Fruit fly (Drosophila melanogaster) whole organism, embryonic: ENCODE results near the gene Cht5.

ENCODE experiments used
- Atf6 ChIP-seq: fragments of 200-800 bp; sonication (Bioruptor generic); IDR thresholded peaks from 2 replicates; pipeline ENCODE4 v1.3.6; 2022; ENCODE audit warnings: missing biosample characterization, missing genetic modification characterization
- CG10321 ChIP-seq: fragments of 200-800 bp; sonication (Bioruptor generic); IDR thresholded peaks from 2 replicates; pipeline ENCODE4 v1.3.6; 2022; ENCODE audit warnings: missing biosample characterization, missing genetic modification characterization
- CG10462 ChIP-seq: fragments of 200-800 bp; sonication (Bioruptor generic); optimal IDR thresholded peaks from 2 replicates; lab custom pipeline; 2016; ENCODE audit warnings: missing biosample characterization, missing genetic modification characterization
- CG13287 ChIP-seq: fragments of 200-800 bp; sonication (Bioruptor generic); IDR thresholded peaks from 2 replicates; pipeline ENCODE4 v1.3.6; 2022; ENCODE audit warnings: missing biosample characterization, missing genetic modification characterization; ENCODE audit not compliant: partially characterized antibody
- CG13775 ChIP-seq: fragments of 200-800 bp; sonication (Bioruptor generic); optimal IDR thresholded peaks from 3 replicates; lab custom pipeline; 2017; ENCODE audit warnings: missing biosample characterization, mild to moderate bottlenecking, missing genetic modification characterization
- CG14860 ChIP-seq: fragments of 200-800 bp; sonication (Bioruptor generic); IDR thresholded peaks from 3 replicates; pipeline ENCODE4 v1.3.6; 2022; ENCODE audit warnings: missing biosample characterization, missing genetic modification characterization; ENCODE audit not compliant: partially characterized antibody
- CG17829 ChIP-seq: fragments of 200-800 bp; optimal IDR thresholded peaks from 2 replicates; lab custom pipeline; 2019; ENCODE audit warnings: missing biosample characterization, mild to moderate bottlenecking, missing genetic modification characterization, moderate library complexity
- CG18011 ChIP-seq: fragments of 200-800 bp; sonication (Bioruptor generic); optimal IDR thresholded peaks from 2 replicates; lab custom pipeline; 2017; ENCODE audit warnings: missing biosample characterization, missing genetic modification characterization, mild to moderate bottlenecking, moderate library complexity, missing genotype
- CG18619 ChIP-seq: fragments of 200-800 bp; sonication (Bioruptor generic); optimal IDR thresholded peaks from 3 replicates; lab custom pipeline; 2017; ENCODE audit warnings: missing biosample characterization, mild to moderate bottlenecking, missing genetic modification characterization
- CG2120 ChIP-seq: fragments of 200-800 bp; sonication (Bioruptor generic); optimal IDR thresholded peaks from 3 replicates; lab custom pipeline; 2016; ENCODE audit warnings: missing biosample characterization, missing genetic modification characterization
- CG30020 ChIP-seq: fragments of 200-800 bp; optimal IDR thresholded peaks from 2 replicates; lab custom pipeline; 2019; ENCODE audit warnings: missing biosample characterization, mild to moderate bottlenecking, missing genetic modification characterization, moderate library complexity
- CG31388 ChIP-seq: fragments of 200-800 bp; sonication (Bioruptor generic); optimal IDR thresholded peaks from 2 replicates; lab custom pipeline; 2016; ENCODE audit warnings: missing biosample characterization, missing genetic modification characterization
- CG34224 ChIP-seq: fragments of 200-800 bp; sonication (Bioruptor generic); IDR thresholded peaks from 3 replicates; pipeline ENCODE4 v1.3.6; 2022; ENCODE audit warnings: missing biosample characterization, missing genetic modification characterization; ENCODE audit not compliant: partially characterized antibody
- CG3838 ChIP-seq: fragments of 200-800 bp; sonication (Bioruptor generic); optimal IDR thresholded peaks from 3 replicates; lab custom pipeline; 2016; ENCODE audit warnings: missing biosample characterization, missing genetic modification characterization
- CG4820 ChIP-seq: fragments of 200-800 bp; sonication (Bioruptor generic); optimal IDR thresholded peaks from 3 replicates; lab custom pipeline; 2016; ENCODE audit warnings: missing biosample characterization, missing genetic modification characterization
- CG4854 ChIP-seq: fragments of 200-800 bp; sonication (Bioruptor generic); optimal IDR thresholded peaks from 2 replicates; lab custom pipeline; 2016; ENCODE audit warnings: missing biosample characterization, missing genetic modification characterization, inconsistent platforms
- CG6254 ChIP-seq: fragments of 200-800 bp; sonication (Bioruptor generic); optimal IDR thresholded peaks from 3 replicates; lab custom pipeline; 2017; ENCODE audit warnings: mild to moderate bottlenecking, missing biosample characterization, missing genetic modification reagents, missing genetic modification characterization
- CG6683 ChIP-seq: fragments of 200-800 bp; sonication (Bioruptor generic); optimal IDR thresholded peaks from 2 replicates; lab custom pipeline; 2017; ENCODE audit warnings: missing biosample characterization, mild to moderate bottlenecking, missing genetic modification characterization, missing genetic modification reagents
- Camta ChIP-seq: fragments of 200-800 bp; sonication (Bioruptor generic); optimal IDR thresholded peaks from 2 replicates; lab custom pipeline; 2016; ENCODE audit warnings: missing biosample characterization, missing genetic modification characterization
- D19B ChIP-seq: fragments of 200-800 bp; sonication (Bioruptor generic); optimal IDR thresholded peaks from 2 replicates; lab custom pipeline; 2017; ENCODE audit warnings: missing biosample characterization, mild to moderate bottlenecking, missing genetic modification characterization
- Dip2 ChIP-seq: fragments of 200-800 bp; sonication (Bioruptor generic); IDR thresholded peaks from 2 replicates; pipeline ENCODE4 v1.3.6; 2022; ENCODE audit warnings: missing biosample characterization, missing genetic modification characterization
- Dp ChIP-seq: fragments of 200-800 bp; sonication (Bioruptor generic); optimal IDR thresholded peaks from 2 replicates; lab custom pipeline; 2018; ENCODE audit warnings: missing biosample characterization, mild to moderate bottlenecking, missing genetic modification characterization, moderate library complexity
- Hr78 ChIP-seq, 2 experiments: fragments of 200-800 bp in 1 of 2; fragments of >200 bp in 1 of 2; sonication (Bioruptor generic) in 1 of 2; optimal IDR thresholded peaks; 2 replicates each; lab custom pipeline; 2017 to 2019; ENCODE audit warnings: missing biosample characterization in 2 of 2, missing genetic modification characterization in 2 of 2, mild to moderate bottlenecking in 1 of 2, moderate library complexity in 1 of 2
- MBD-R2 ChIP-seq: fragments of 200-800 bp; sonication (Bioruptor generic); IDR thresholded peaks from 2 replicates; pipeline ENCODE4 v1.3.6; 2022; ENCODE audit warnings: missing biosample characterization, missing genetic modification characterization
- MESR4 ChIP-seq: fragments of 200-800 bp; sonication (Bioruptor generic); optimal IDR thresholded peaks from 2 replicates; lab custom pipeline; 2018; ENCODE audit warnings: missing biosample characterization, mild to moderate bottlenecking, missing genetic modification characterization, moderate library complexity
- Max ChIP-seq: fragments of 200-800 bp; sonication (Bioruptor generic); optimal IDR thresholded peaks from 2 replicates; lab custom pipeline; 2016; ENCODE audit warnings: missing biosample characterization, mild to moderate bottlenecking, missing genetic modification characterization
- Med ChIP-seq: fragments of 200-800 bp; sonication (Bioruptor generic); peaks from one replicate; lab custom pipeline; 2016; ENCODE audit warnings: missing biosample characterization, missing genetic modification characterization, mild to moderate bottlenecking, inconsistent platforms, moderate library complexity
- Rx ChIP-seq: fragments of 200-800 bp; sonication (Bioruptor generic); IDR thresholded peaks from 2 replicates; pipeline ENCODE4 v1.3.6; 2022; ENCODE audit warnings: missing biosample characterization, missing genetic modification characterization
- Side ChIP-seq: fragments of 200-800 bp; sonication (Bioruptor generic); optimal IDR thresholded peaks from 2 replicates; lab custom pipeline; 2016; ENCODE audit warnings: missing biosample characterization, missing genetic modification characterization
- Sin3A ChIP-seq: fragments of >200 bp; optimal IDR thresholded peaks from 2 replicates; lab custom pipeline; 2018
- Six4 ChIP-seq: fragments of 200-800 bp; sonication (Bioruptor generic); optimal IDR thresholded peaks from 2 replicates; lab custom pipeline; 2016; ENCODE audit warnings: missing biosample characterization, missing genetic modification characterization
- Sox102F ChIP-seq: fragments of 200-800 bp; sonication (Bioruptor generic); optimal IDR thresholded peaks from 2 replicates; lab custom pipeline; 2018; ENCODE audit warnings: missing biosample characterization, mild to moderate bottlenecking, missing genetic modification characterization, moderate library complexity
- Xbp1 ChIP-seq: fragments of 200-800 bp; sonication (Bioruptor generic); optimal IDR thresholded peaks from 3 replicates; lab custom pipeline; 2016; ENCODE audit warnings: missing biosample characterization, mild to moderate bottlenecking, missing genetic modification characterization
- Xrp1 ChIP-seq: fragments of 200-800 bp; sonication (Bioruptor generic); IDR thresholded peaks from 2 replicates; pipeline ENCODE4 v1.3.6; 2022; ENCODE audit warnings: missing biosample characterization, missing genetic modification characterization
- YL-1 ChIP-seq: fragments of 200-800 bp; sonication (Bioruptor generic); optimal IDR thresholded peaks from 3 replicates; lab custom pipeline; 2017; ENCODE audit warnings: missing biosample characterization, mild to moderate bottlenecking, missing genetic modification characterization
- cg ChIP-seq: fragments of 200-800 bp; sonication (Bioruptor generic); optimal IDR thresholded peaks from 3 replicates; lab custom pipeline; 2019; ENCODE audit warnings: missing biosample characterization, mild to moderate bottlenecking, missing genetic modification characterization, moderate library complexity
- crp ChIP-seq, 2 experiments: fragments of 200-800 bp; sonication (Bioruptor generic); optimal IDR thresholded peaks; 2 replicates in 1 of 2; 3 replicates in 1 of 2; lab custom pipeline; 2017; ENCODE audit warnings: missing biosample characterization in 2 of 2, missing genetic modification characterization in 2 of 2, mild to moderate bottlenecking in 1 of 2, moderate library complexity in 1 of 2
- danr ChIP-seq: fragments of 200-800 bp; sonication (Bioruptor generic); IDR thresholded peaks from 2 replicates; pipeline ENCODE4 v1.3.6; 2022; ENCODE audit warnings: missing biosample characterization, missing genetic modification characterization
- dm ChIP-seq: fragments of 200-800 bp; sonication (Bioruptor generic); optimal IDR thresholded peaks from 3 replicates; lab custom pipeline; 2016; ENCODE audit warnings: missing biosample characterization, missing genetic modification characterization
- ems ChIP-seq: fragments of 200-800 bp; sonication (Bioruptor generic); optimal IDR thresholded peaks from 3 replicates; lab custom pipeline; 2016; ENCODE audit warnings: missing biosample characterization, missing genetic modification characterization
- gfzf ChIP-seq: fragments of 200-800 bp; sonication (Bioruptor generic); optimal IDR thresholded peaks from 2 replicates; lab custom pipeline; 2016; ENCODE audit warnings: missing biosample characterization, mild to moderate bottlenecking, missing genetic modification characterization, moderate library complexity
- her ChIP-seq: fragments of 200-800 bp; sonication (Bioruptor generic); optimal IDR thresholded peaks from 2 replicates; lab custom pipeline; 2016; ENCODE audit warnings: missing biosample characterization, missing genetic modification characterization
- knrl ChIP-seq: fragments of 200-800 bp; sonication (Bioruptor generic); IDR thresholded peaks from 3 replicates; pipeline ENCODE4 v1.3.6; 2022; ENCODE audit warnings: missing biosample characterization, missing genetic modification characterization; ENCODE audit not compliant: partially characterized antibody
- nom ChIP-seq: fragments of 200-800 bp; sonication (Bioruptor generic); optimal IDR thresholded peaks from 2 replicates; lab custom pipeline; 2017; ENCODE audit warnings: missing biosample characterization, missing genetic modification characterization, mild to moderate bottlenecking, moderate library complexity, missing genetic modification reagents
- pzg ChIP-seq: fragments of 200-800 bp; sonication (Bioruptor generic); optimal IDR thresholded peaks from 3 replicates; lab custom pipeline; 2018; ENCODE audit warnings: missing biosample characterization, mild to moderate bottlenecking, missing genetic modification characterization, moderate library complexity
- row ChIP-seq: fragments of 200-800 bp; sonication (Bioruptor generic); IDR thresholded peaks from 3 replicates; pipeline ENCODE4 v1.3.6; 2022; ENCODE audit warnings: missing biosample characterization, missing genetic modification characterization
- scrt ChIP-seq: fragments of 200-800 bp; sonication (Bioruptor generic); optimal IDR thresholded peaks from 2 replicates; lab custom pipeline; 2018; ENCODE audit warnings: missing biosample characterization, mild to moderate bottlenecking, missing genetic modification characterization, moderate library complexity
- sens ChIP-seq: fragments of 200-800 bp; sonication (Bioruptor generic); peaks from one replicate; lab custom pipeline; 2016; ENCODE audit warnings: missing biosample characterization, missing genetic modification characterization
- stwl ChIP-seq: fragments of 200-800 bp; sonication (Bioruptor generic); optimal IDR thresholded peaks from 3 replicates; lab custom pipeline; 2018; ENCODE audit warnings: missing biosample characterization, mild to moderate bottlenecking, missing genetic modification characterization, moderate library complexity
- tgo ChIP-seq: fragments of 200-800 bp; sonication (Bioruptor generic); IDR thresholded peaks from 3 replicates; pipeline ENCODE4 v1.3.6; 2022; ENCODE audit warnings: missing biosample characterization, missing genetic modification characterization
- unpg ChIP-seq: fragments of 200-800 bp; sonication (Bioruptor generic); optimal IDR thresholded peaks from 3 replicates; lab custom pipeline; 2018; ENCODE audit warnings: missing biosample characterization, mild to moderate bottlenecking, missing genetic modification characterization, moderate library complexity
- zf30C ChIP-seq: fragments of 200-800 bp; sonication (Bioruptor generic); optimal IDR thresholded peaks from 3 replicates; lab custom pipeline; 2018; ENCODE audit warnings: missing biosample characterization, mild to moderate bottlenecking, missing genetic modification characterization

Cht5 gene

DNA sequence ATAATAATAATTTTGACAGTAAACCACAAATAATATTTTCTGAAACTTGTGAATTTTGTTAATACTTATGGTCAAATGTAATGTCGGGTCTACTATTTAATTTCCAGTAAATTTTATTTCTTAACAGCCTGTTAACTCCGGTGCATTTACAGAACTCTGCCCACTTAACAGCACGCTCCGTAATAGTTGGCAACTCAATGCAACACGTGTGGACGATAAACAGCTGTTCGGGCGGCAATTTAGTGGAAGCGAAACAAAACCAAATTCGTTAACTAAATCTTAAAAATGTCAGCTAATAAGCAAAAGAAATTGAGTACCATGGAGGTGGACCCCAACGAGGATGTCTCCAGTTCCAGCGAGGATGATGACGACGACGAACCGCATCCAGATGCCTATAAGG is 13.4 kb downstream of the Cht5 start, which contains the start of gene CG9286 (continued):
- no peak for TF ChIP-seq CG3838 (GFP tag; lab: Kevin White, UChicago)
- no peak for TF ChIP-seq Hr78 (GFP tag; optimal IDR thresholded peaks at IDR 0.05; lab: Kevin White, UChicago)
- peak in 1 of 2 experiments; percentile 83 for TF ChIP-seq crp (GFP tag; optimal IDR thresholded peaks at IDR 0.05; lab: Kevin White, UChicago)
- no peak for TF ChIP-seq unpg (GFP tag; lab: Kevin White, UChicago)
- no peak for TF ChIP-seq danr (GFP tag; lab: Robert Waterston, UW)
- no peak for TF ChIP-seq CG31388
- no peak for TF ChIP-seq YL-1 (GFP tag; lab: Kevin White, UChicago)
- no peak for TF ChIP-seq Dip2 (GFP tag; lab: Robert Waterston, UW)
- TF ChIP-seq CG13287 (GFP tag; lab: Robert Waterston, UW) = peak; percentile 30; the same call in 1 of the 2 replicates
- no peak for TF ChIP-seq CG14860
- TF ChIP-seq CG18619 (GFP tag; lab: Kevin White, UChicago) = no peak
- TF ChIP-seq CG6683 (GFP tag; lab: Kevin White, UChicago) = no peak
- 0 out of 3 replicates have a peak, but pooled peaks have one; percentile 21 for TF ChIP-seq CG34224 (GFP tag; lab: Robert Waterston, UW)
- no peak for TF ChIP-seq CG17829
- peak; percentile 34 for TF ChIP-seq scrt (GFP tag; lab: Kevin White, UChicago)
- TF ChIP-seq CG10321 (GFP tag; lab: Robert Waterston, UW) = no peak
- TF ChIP-seq Sox102F = no peak
- no peak for TF ChIP-seq Side
- peak; percentile 14 for TF ChIP-seq MESR4 (GFP tag; lab: Kevin White, UChicago)
- TF ChIP-seq Sin3A (lab: Kevin White, UChicago) = no peak
- peak; percentile 6 for TF ChIP-seq stwl (tag; lab: Kevin White, UChicago)
- TF ChIP-seq Dp = no peak
- peak; percentile 20 for TF ChIP-seq zf30C (GFP tag; lab: Kevin White, UChicago)
- TF ChIP-seq Xbp1 (GFP tag; lab: Kevin White, UChicago) = no peak
- no peak for TF ChIP-seq CG10462 (GFP tag; lab: Kevin White, UChicago)
- TF ChIP-seq Max (GFP tag; lab: Kevin White, UChicago) = peak; percentile 78
- TF ChIP-seq CG18011 (GFP tag; lab: Kevin White, UChicago) = no peak
- no peak for TF ChIP-seq CG13775 (GFP tag; lab: Kevin White, UChicago)
- peak; percentile 72 for TF ChIP-seq dm (GFP tag; lab: Kevin White, UChicago)
- TF ChIP-seq row = no peak
- no peak for TF ChIP-seq CG30020 (tag; lab: Kevin White, UChicago)
- TF ChIP-seq Six4 (GFP tag; lab: Kevin White, UChicago) = no peak
- no peak for TF ChIP-seq her
- peak; percentile 69 for TF ChIP-seq CG4854 (GFP tag; lab: Kevin White, UChicago)
- TF ChIP-seq pzg (GFP tag; lab: Kevin White, UChicago) = peak; percentile 33
- TF ChIP-seq ems = no peak
- no peak for TF ChIP-seq Camta (GFP tag; lab: Kevin White, UChicago)
- TF ChIP-seq CG6254 (GFP tag; lab: Kevin White, UChicago) = no peak

DNA sequence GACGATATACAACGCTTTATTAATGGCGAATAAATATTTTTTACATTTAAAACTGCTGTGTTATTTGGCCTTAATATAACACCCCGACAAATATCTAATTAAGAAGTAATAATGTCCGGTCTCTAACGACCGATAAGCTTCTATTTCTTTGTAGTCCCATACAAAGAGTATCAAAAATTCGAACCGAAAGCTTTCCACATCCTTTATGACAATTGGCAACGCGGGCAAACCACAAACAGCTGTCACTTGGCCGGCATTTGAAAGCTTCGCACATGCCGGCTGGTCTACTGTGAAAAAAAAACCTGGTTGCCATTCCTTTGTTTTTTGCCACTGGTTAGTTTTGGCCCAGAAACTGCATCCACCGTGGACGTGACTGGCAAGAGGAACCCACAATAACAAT is 14.7 kb downstream of the Cht5 start, which contains the start of gene Dip-B:
TSS of gene Dip-B (plus strand) at position 254 of the 400 bp plus-strand sequence.
- TF ChIP-seq CG2120 (GFP tag; lab: Kevin White, UChicago) (no peak), Rx (no peak), pzg (GFP tag; lab: Kevin White, UChicago) (peak; percentile 47), cg (GFP tag; lab: Kevin White, UChicago) (no peak), D19B (GFP tag; lab: Kevin White, UChicago) (peak; percentile 98), tgo (GFP tag; lab: Robert Waterston, UW) (no peak), Xrp1 (GFP tag; lab: Robert Waterston, UW) (no peak), knrl (GFP tag; lab: Robert Waterston, UW) (no peak), Atf6 (GFP tag; lab: Robert Waterston, UW) (no peak), nom (peak; percentile 35), sens (peak; percentile 66), CG4820 (no peak), Med (peak; percentile 60), zf30C (GFP tag; lab: Kevin White, UChicago) (no peak), MBD-R2 (GFP tag; lab: Robert Waterston, UW) (peak; percentile 60; the same call in 1 of the 2 replicates), gfzf (GFP tag; lab: Kevin White, UChicago) (peak; percentile 19)
